Worm (Caenorhabditis elegans) whole organism, L3 larva: Measurements from ENCODE around the gene ZK688.5.

Experiments used
- egl-27 ChIP-seq: sonication (generic microtip); optimal IDR thresholded peaks from 4 replicates; lab custom pipeline; 2017; ENCODE audit warnings: missing biosample characterization, missing genetic modification reagents, missing genetic modification characterization
- fkh-2 ChIP-seq: fragments of 150-350 bp; optimal IDR thresholded peaks from 2 replicates; lab custom pipeline; 2014; ENCODE audit warnings: missing biosample characterization, missing genetic modification reagents, missing genetic modification characterization
- nhr-11 ChIP-seq: fragments of 150-350 bp; optimal IDR thresholded peaks from 2 replicates; lab custom pipeline; 2014; ENCODE audit warnings: missing biosample characterization, missing genetic modification characterization
- unc-62 ChIP-seq: fragments of 150-350 bp; sonication (generic microtip); optimal IDR thresholded peaks from 4 replicates; lab custom pipeline; 2014; ENCODE audit warnings: missing biosample characterization, missing genetic modification reagents, missing genetic modification characterization

DNA sequence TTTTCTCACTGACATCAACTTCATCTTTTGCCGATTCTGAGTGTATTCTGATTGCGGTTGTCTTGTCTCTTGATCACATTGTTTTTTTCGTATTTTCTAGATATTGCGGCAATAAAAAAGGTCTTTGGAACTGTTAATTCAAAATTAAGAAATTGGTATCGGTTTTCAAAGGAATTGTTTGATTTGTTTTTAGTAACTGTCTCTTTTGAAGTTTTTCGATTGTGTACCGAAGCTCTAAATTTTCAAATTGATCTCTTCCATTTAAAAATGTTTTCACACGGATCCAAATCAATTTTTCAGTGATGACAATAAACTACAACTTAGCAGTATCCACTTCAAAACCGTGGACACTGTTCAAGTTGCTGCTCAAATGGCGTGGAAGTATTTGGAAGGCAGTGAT is 9.3 kb upstream of the ZK688.5 start, which contains the start of gene best-24:
- TF ChIP-seq nhr-11 (tag; lab: Kevin White, UChicago) (no peak), egl-27 (tag; lab: Kevin White, UChicago) (no peak), fkh-2 (tag; lab: Kevin White, UChicago) (no peak), unc-62 (GFP tag; lab: Kevin White, UChicago) (no peak)
